Worm (Caenorhabditis elegans) whole organism, late embryonic: ENCODE results near the gene tmem-184.

ENCODE experiments used
- C38D4.7 ChIP-seq: fragments of 200-800 bp; sonication (Bioruptor generic); optimal IDR thresholded peaks from 2 replicates; lab custom pipeline; 2018; ENCODE audit warnings: mild to moderate bottlenecking, missing genetic modification characterization, moderate library complexity, missing compliant biosample characterization
- F13H6.1 ChIP-seq: sonication (generic microtip); optimal IDR thresholded peaks from 2 replicates; lab custom pipeline; 2016; ENCODE audit warnings: missing genetic modification characterization, missing compliant biosample characterization
- K09A11.1 ChIP-seq: sonication (generic microtip); optimal IDR thresholded peaks from 2 replicates; lab custom pipeline; 2017; ENCODE audit warnings: antibody characterized with exemption, mild to moderate bottlenecking, missing genetic modification characterization, missing compliant biosample characterization; ENCODE audit not compliant: insufficient read depth
- T23F11.4 ChIP-seq: fragments of 200-800 bp; sonication (Bioruptor generic); optimal IDR thresholded peaks from 2 replicates; lab custom pipeline; 2018; ENCODE audit warnings: mild to moderate bottlenecking, missing genetic modification characterization, missing compliant biosample characterization
- Y22D7AL.16 ChIP-seq: sonication (generic microtip); optimal IDR thresholded peaks from 2 replicates; lab custom pipeline; 2016; ENCODE audit warnings: missing genetic modification characterization, missing compliant biosample characterization
- ahr-1 ChIP-seq: sonication (generic microtip); optimal IDR thresholded peaks from 2 replicates; lab custom pipeline; 2016; ENCODE audit warnings: missing genetic modification characterization, missing compliant biosample characterization
- ceh-14 ChIP-seq: sonication (generic microtip); optimal IDR thresholded peaks from 2 replicates; lab custom pipeline; 2016; ENCODE audit warnings: missing genotype, missing genetic modification characterization, missing compliant biosample characterization
- ceh-18 ChIP-seq: sonication (generic microtip); optimal IDR thresholded peaks from 2 replicates; lab custom pipeline; 2016; ENCODE audit warnings: missing genetic modification characterization, missing compliant biosample characterization
- ceh-22 ChIP-seq: sonication (generic microtip); optimal IDR thresholded peaks from 2 replicates; lab custom pipeline; 2017; ENCODE audit warnings: missing biosample characterization, missing genetic modification characterization
- ceh-31 ChIP-seq: sonication (generic microtip); optimal IDR thresholded peaks from 2 replicates; lab custom pipeline; 2016; ENCODE audit warnings: missing genetic modification characterization, missing compliant biosample characterization
- ceh-34 ChIP-seq: sonication (generic microtip); optimal IDR thresholded peaks from 2 replicates; lab custom pipeline; 2016; ENCODE audit warnings: mild to moderate bottlenecking, missing genetic modification characterization, missing compliant biosample characterization
- ceh-6 ChIP-seq: fragments of 200-800 bp; sonication (Bioruptor generic); optimal IDR thresholded peaks from 2 replicates; lab custom pipeline; 2018; ENCODE audit warnings: mild to moderate bottlenecking, missing genetic modification characterization, missing compliant biosample characterization
- ceh-9 ChIP-seq: sonication (generic microtip); optimal IDR thresholded peaks from 2 replicates; lab custom pipeline; 2016; ENCODE audit warnings: mild to moderate bottlenecking, missing genetic modification characterization, inconsistent platforms, missing compliant biosample characterization
- dve-1 ChIP-seq: sonication (generic microtip); optimal IDR thresholded peaks from 2 replicates; lab custom pipeline; 2017; ENCODE audit warnings: antibody characterized with exemption, mild to moderate bottlenecking, missing genetic modification characterization, missing compliant biosample characterization
- elt-2 ChIP-seq: sonication (generic microtip); optimal IDR thresholded peaks from 2 replicates; lab custom pipeline; 2016; ENCODE audit warnings: missing genetic modification reagents, missing genetic modification characterization, missing compliant biosample characterization
- elt-4 ChIP-seq: sonication (generic microtip); optimal IDR thresholded peaks from 2 replicates; lab custom pipeline; 2016; ENCODE audit warnings: missing genetic modification characterization, missing compliant biosample characterization
- eyg-1 ChIP-seq: sonication (generic microtip); optimal IDR thresholded peaks from 2 replicates; lab custom pipeline; 2016; ENCODE audit warnings: missing genotype, missing genetic modification characterization, missing compliant biosample characterization
- fkh-6 ChIP-seq: sonication (generic microtip); optimal IDR thresholded peaks from 2 replicates; lab custom pipeline; 2016; ENCODE audit warnings: missing genetic modification characterization, missing compliant biosample characterization
- hlh-13 ChIP-seq: fragments of 200-800 bp; sonication (Bioruptor generic); optimal IDR thresholded peaks from 2 replicates; lab custom pipeline; 2018; ENCODE audit warnings: mild to moderate bottlenecking, missing genetic modification characterization, missing compliant biosample characterization
- hlh-30 ChIP-seq: sonication (generic microtip); optimal IDR thresholded peaks from 2 replicates; lab custom pipeline; 2017; ENCODE audit warnings: antibody characterized with exemption, missing genetic modification characterization, missing compliant biosample characterization; ENCODE audit not compliant: insufficient read depth
- hlh-6 ChIP-seq: sonication (generic microtip); optimal IDR thresholded peaks from 2 replicates; lab custom pipeline; 2016; ENCODE audit warnings: missing genotype, missing genetic modification characterization, missing compliant biosample characterization
- lim-6 ChIP-seq: sonication (generic microtip); optimal IDR thresholded peaks from 2 replicates; lab custom pipeline; 2016; ENCODE audit warnings: missing genetic modification characterization, missing compliant biosample characterization
- nfya-1 ChIP-seq: sonication (generic microtip); optimal IDR thresholded peaks from 2 replicates; lab custom pipeline; 2017; ENCODE audit warnings: missing genetic modification characterization, mild to moderate bottlenecking, missing compliant biosample characterization, antibody characterized with exemption, moderate library complexity
- nhr-11 ChIP-seq: fragments of 150-350 bp; optimal IDR thresholded peaks from 2 replicates; lab custom pipeline; 2014; ENCODE audit warnings: missing biosample characterization, missing genetic modification characterization
- nhr-232 ChIP-seq: sonication (generic microtip); optimal IDR thresholded peaks from 2 replicates; lab custom pipeline; 2016; ENCODE audit warnings: missing genetic modification characterization, missing compliant biosample characterization
- npax-4 ChIP-seq: sonication (generic microtip); optimal IDR thresholded peaks from 2 replicates; lab custom pipeline; 2016; ENCODE audit warnings: missing genetic modification characterization, missing compliant biosample characterization
- odd-2 ChIP-seq: sonication (generic microtip); optimal IDR thresholded peaks from 2 replicates; lab custom pipeline; 2017; ENCODE audit warnings: antibody characterized with exemption, mild to moderate bottlenecking, missing genetic modification characterization, missing compliant biosample characterization
- pag-3 ChIP-seq: sonication (generic microtip); optimal IDR thresholded peaks from 2 replicates; lab custom pipeline; 2016; ENCODE audit warnings: missing compliant biosample characterization, missing genetic modification characterization, borderline replicate concordance
- pat-9 ChIP-seq: fragments of 200-800 bp; sonication (Bioruptor generic); optimal IDR thresholded peaks from 2 replicates; lab custom pipeline; 2018; ENCODE audit warnings: mild to moderate bottlenecking, missing genetic modification characterization, moderate library complexity, missing compliant biosample characterization
- pax-1 ChIP-seq: fragments of 150-350 bp; optimal IDR thresholded peaks from 2 replicates; lab custom pipeline; 2014; ENCODE audit warnings: missing biosample characterization, missing genetic modification characterization
- pha-2 ChIP-seq: sonication (generic microtip); optimal IDR thresholded peaks from 2 replicates; lab custom pipeline; 2017; ENCODE audit warnings: mild to moderate bottlenecking, missing genetic modification characterization, missing compliant biosample characterization
- pqm-1 ChIP-seq: sonication (generic microtip); optimal IDR thresholded peaks from 2 replicates; lab custom pipeline; 2016; ENCODE audit warnings: missing genetic modification characterization, missing compliant biosample characterization
- ref-2 ChIP-seq: sonication (generic microtip); optimal IDR thresholded peaks from 2 replicates; lab custom pipeline; 2016; ENCODE audit warnings: missing genetic modification characterization, missing compliant biosample characterization
- rnt-1 ChIP-seq: sonication (generic microtip); optimal IDR thresholded peaks from 2 replicates; lab custom pipeline; 2016; ENCODE audit warnings: missing genetic modification characterization, missing compliant biosample characterization
- sdc-2 ChIP-seq: sonication (generic microtip); optimal IDR thresholded peaks from 2 replicates; lab custom pipeline; 2016; ENCODE audit warnings: missing genotype, missing genetic modification characterization, missing compliant biosample characterization
- sox-2 ChIP-seq: fragments of 200-800 bp; sonication (Bioruptor generic); IDR thresholded peaks from 2 replicates; pipeline ENCODE4 v1.3.6; 2022; ENCODE audit warnings: missing genetic modification reagents, missing genetic modification characterization, missing compliant biosample characterization
- sox-4 ChIP-seq: sonication (generic microtip); optimal IDR thresholded peaks from 2 replicates; lab custom pipeline; 2017; ENCODE audit warnings: mild to moderate bottlenecking, missing genetic modification characterization, inconsistent platforms, missing compliant biosample characterization
- syd-9 ChIP-seq: sonication (generic microtip); optimal IDR thresholded peaks from 2 replicates; lab custom pipeline; 2016; ENCODE audit warnings: mild to moderate bottlenecking, missing genetic modification characterization, moderate library complexity, missing compliant biosample characterization
- tbx-2 ChIP-seq: sonication (generic microtip); optimal IDR thresholded peaks from 2 replicates; lab custom pipeline; 2016; ENCODE audit warnings: missing genetic modification characterization, missing compliant biosample characterization
- tbx-7 ChIP-seq: sonication (generic microtip); optimal IDR thresholded peaks from 2 replicates; lab custom pipeline; 2016; ENCODE audit warnings: missing genotype, missing genetic modification characterization, missing compliant biosample characterization
- ttx-3 ChIP-seq: sonication (generic microtip); optimal IDR thresholded peaks from 2 replicates; lab custom pipeline; 2016; ENCODE audit warnings: missing genetic modification reagents, missing genetic modification characterization, missing compliant biosample characterization
- unc-42 ChIP-seq: sonication (generic microtip); optimal IDR thresholded peaks from 2 replicates; lab custom pipeline; 2016; ENCODE audit warnings: missing genotype, missing genetic modification characterization, missing compliant biosample characterization
- unc-55 ChIP-seq: sonication (generic microtip); optimal IDR thresholded peaks from 2 replicates; lab custom pipeline; 2017; ENCODE audit warnings: missing biosample characterization, missing genetic modification reagents, missing genetic modification characterization

tmem-184 gene

ce11 chrX:14706698-14707285, at the start of gene tmem-184:
Gene tmem-184, minus strand, starts transcription at chrX:14706861.
- TF ChIP-seq hlh-13 (GFP tag; lab: Kevin White, UChicago) = no peak
- TF ChIP-seq hlh-6 (tag; lab: Kevin White, UChicago) = no peak
- TF ChIP-seq ceh-6 (GFP tag; lab: Kevin White, UChicago) = no peak
- TF ChIP-seq odd-2 (tag; lab: Kevin White, UChicago) = no peak
- no peak for TF ChIP-seq tbx-7 (tag; lab: Kevin White, UChicago)
- TF ChIP-seq pag-3 (tag; lab: Kevin White, UChicago) = no peak
- TF ChIP-seq sox-4 = no peak
- TF ChIP-seq ceh-31 (tag; lab: Kevin White, UChicago) = no peak
- TF ChIP-seq ttx-3 (tag; lab: Kevin White, UChicago) = no peak
- no peak for TF ChIP-seq T23F11.4 (GFP tag; lab: Kevin White, UChicago)
- TF ChIP-seq, all 69 proteins: peak for 0

DNA sequence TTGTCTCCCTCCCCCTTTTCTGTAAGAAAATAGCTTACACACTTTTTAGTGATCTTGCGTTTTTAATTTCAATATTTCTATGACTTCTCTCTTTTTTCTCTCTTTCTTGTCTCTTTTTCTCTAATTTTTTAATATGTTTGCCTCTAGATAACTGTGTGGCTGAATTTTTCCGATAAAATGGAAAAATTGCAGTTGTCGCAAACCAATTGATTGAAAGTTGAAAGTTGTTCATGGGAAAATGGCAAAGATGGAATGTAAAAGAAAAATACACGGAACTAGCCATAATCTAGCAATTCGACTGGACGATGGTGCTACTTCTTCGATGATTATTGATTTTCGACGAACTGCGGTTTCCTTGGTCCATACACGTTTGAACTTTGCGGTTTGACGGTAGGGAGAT, 49.2 kb upstream of the tmem-184 start:
- TF ChIP-seq tbx-7 (tag; lab: Kevin White, UChicago) (no peak), pqm-1 (tag; lab: Kevin White, UChicago) (no peak), nhr-232 (no peak), ttx-3 (tag; lab: Kevin White, UChicago) (no peak)

DNA sequence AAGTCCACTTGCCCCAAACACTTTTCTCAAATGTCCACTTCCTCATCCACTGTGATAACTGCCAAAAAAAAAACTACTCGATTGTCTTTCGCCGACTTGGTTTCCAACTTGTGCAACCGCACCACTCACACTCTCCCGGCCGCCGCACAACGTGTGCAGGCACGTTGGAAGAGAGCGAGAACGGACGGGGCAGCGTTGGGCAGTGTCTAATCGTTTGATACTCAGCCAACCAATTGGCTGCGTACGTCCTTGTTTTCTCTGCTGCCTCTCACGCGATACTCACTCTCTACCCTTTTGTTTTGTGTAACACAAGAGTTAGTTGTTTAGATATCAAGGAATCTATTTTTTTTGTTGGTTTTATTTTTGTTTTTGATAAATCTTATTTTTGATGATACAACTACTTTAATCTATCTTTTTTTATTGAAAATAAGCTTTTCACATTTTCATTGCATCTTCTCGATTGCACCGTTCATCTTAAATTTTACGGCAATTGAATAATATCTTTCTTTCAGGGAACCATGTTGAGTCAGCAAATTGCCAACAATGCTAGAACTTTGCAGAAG, 46.9 kb upstream of the tmem-184 start, which contains the start of gene sucl-1:
Gene sucl-1 (plus strand): TSS at position 513 of the 563 bp plus-strand sequence.
- TF ChIP-seq unc-42 (tag; lab: Kevin White, UChicago) = peak; percentile 73
- no peak for TF ChIP-seq Y22D7AL.16 (tag; lab: Kevin White, UChicago)
- peak; percentile 88 for TF ChIP-seq ceh-18 (tag; lab: Kevin White, UChicago)
- peak; percentile 6 for TF ChIP-seq pax-1 (tag; lab: Kevin White, UChicago)
- TF ChIP-seq nhr-11 = no peak
- no peak for TF ChIP-seq ceh-9 (tag; lab: Kevin White, UChicago)
- TF ChIP-seq fkh-6 (tag; lab: Kevin White, UChicago) = peak; percentile 10
- peak; percentile 32 for TF ChIP-seq ceh-22 (tag; lab: Kevin White, UChicago)
- TF ChIP-seq ceh-6 (GFP tag; lab: Kevin White, UChicago) = peak; percentile 32
- TF ChIP-seq tbx-2 = peak; percentile 74
- peak; percentile 99 for TF ChIP-seq nfya-1 (tag; lab: Kevin White, UChicago)
- TF ChIP-seq ref-2 = peak; percentile 45
- peak; percentile 65 for TF ChIP-seq ceh-14 (tag; lab: Kevin White, UChicago)
- TF ChIP-seq pat-9 (tag; lab: Kevin White, UChicago) = peak; percentile 58
- TF ChIP-seq npax-4 (tag; lab: Kevin White, UChicago) = no peak
- TF ChIP-seq C38D4.7 (GFP tag; lab: Kevin White, UChicago) = no peak
- peak; percentile 49 for TF ChIP-seq unc-55 (GFP tag; lab: Kevin White, UChicago)
- no peak for TF ChIP-seq eyg-1 (tag; lab: Kevin White, UChicago)
- no peak for TF ChIP-seq elt-4 (tag; lab: Kevin White, UChicago)
- TF ChIP-seq dve-1 (tag; lab: Kevin White, UChicago) = peak; percentile 10
- TF ChIP-seq elt-2 (tag; lab: Kevin White, UChicago) = peak; percentile 64
- peak; percentile 76 for TF ChIP-seq syd-9
- TF ChIP-seq ceh-34 (tag; lab: Kevin White, UChicago) = peak; percentile 82
- no peak for TF ChIP-seq sox-2 (GFP tag; lab: Robert Waterston, UW)
- TF ChIP-seq ceh-31 (tag; lab: Kevin White, UChicago) = peak; percentile 92
- peak; percentile 45 for TF ChIP-seq hlh-30
- peak; percentile 5 for TF ChIP-seq K09A11.1 (tag; lab: Kevin White, UChicago)
- TF ChIP-seq pha-2 (tag; lab: Kevin White, UChicago) = peak; percentile 11
- TF ChIP-seq ahr-1 (tag; lab: Kevin White, UChicago) = no peak
- peak; percentile 73 for TF ChIP-seq rnt-1
- peak; percentile 77 for TF ChIP-seq sdc-2 (tag; lab: Kevin White, UChicago)
- no peak for TF ChIP-seq lim-6 (tag; lab: Kevin White, UChicago)
- no peak for TF ChIP-seq tbx-7 (tag; lab: Kevin White, UChicago)
- peak; percentile 49 for TF ChIP-seq F13H6.1
